Fruit fly (Drosophila melanogaster): ENCODE results near the gene Vti1a.

Gene Vti1a

dm6 chr3L:726486-727180, 33.9 kb upstream of the Vti1a start:
- TF ChIP-seq Sp1 (GFP tag; optimal IDR thresholded peaks at IDR 0.05) (no peak), dl (GFP tag; optimal IDR thresholded peaks at IDR 0.05; ENCODE audit: insufficient read depth in 1 of 2, partially characterized antibody in 2 of 2) (no peak), brk (GFP tag; optimal IDR thresholded peaks at IDR 0.05) (no peak), fru (GFP tag; optimal IDR thresholded peaks at IDR 0.05) (no peak), pan (optimal IDR thresholded peaks at IDR 0.05) (no peak)

dm6 chr3L:725527-726191, 32.9 kb upstream of the Vti1a start:
- TF ChIP-seq Vsx2 (GFP tag; optimal IDR thresholded peaks at IDR 0.05; ENCODE audit: partially characterized antibody), result no peak
- TF ChIP-seq Jra (GFP tag; optimal IDR thresholded peaks at IDR 0.05), result peak; percentile 52
- peak; percentile 24 for TF ChIP-seq tai (GFP tag; optimal IDR thresholded peaks at IDR 0.05)
- TF ChIP-seq OdsH (GFP tag; optimal IDR thresholded peaks at IDR 0.05), result peak; percentile 84
- peak; percentile 70 for TF ChIP-seq psq (GFP tag; optimal IDR thresholded peaks at IDR 0.05)
- TF ChIP-seq GATAd (GFP tag; optimal IDR thresholded peaks at IDR 0.05), result no peak
- no peak for TF ChIP-seq Rel (GFP tag; optimal IDR thresholded peaks at IDR 0.05)
- peak; percentile 85 for TF ChIP-seq Rel (tag; optimal IDR thresholded peaks at IDR 0.05)
- no peak for TF ChIP-seq Myc (optimal IDR thresholded peaks at IDR 0.05)
- TF ChIP-seq Mio (GFP tag; optimal IDR thresholded peaks at IDR 0.05), result peak; percentile 3
- no peak for TF ChIP-seq dsf (GFP tag; optimal IDR thresholded peaks at IDR 0.05; ENCODE audit: borderline replicate concordance)
- no peak for TF ChIP-seq Dfd (GFP tag; optimal IDR thresholded peaks at IDR 0.05)
- TF ChIP-seq usp (GFP tag; optimal IDR thresholded peaks at IDR 0.05), result no peak
- no peak for TF ChIP-seq N (GFP tag; optimal IDR thresholded peaks at IDR 0.05)
- TF ChIP-seq ey (GFP tag; optimal IDR thresholded peaks at IDR 0.05), result peak; percentile 87
- TF ChIP-seq CrebA (GFP tag; optimal IDR thresholded peaks at IDR 0.05; ENCODE audit: borderline replicate concordance), result peak; percentile 33
- no peak for TF ChIP-seq Hr78 (GFP tag; optimal IDR thresholded peaks at IDR 0.05)
- no peak for TF ChIP-seq CG9705 (GFP tag; optimal IDR thresholded peaks at IDR 0.05)
- peak; percentile 83 for TF ChIP-seq br (GFP tag; optimal IDR thresholded peaks at IDR 0.05)
- peak; percentile 11 for TF ChIP-seq Hr83 (GFP tag; optimal IDR thresholded peaks at IDR 0.05; ENCODE audit: poor library complexity, severe bottlenecking)
- TF ChIP-seq sv (GFP tag; optimal IDR thresholded peaks at IDR 0.05), result peak; percentile 53
- TF ChIP-seq pan (optimal IDR thresholded peaks at IDR 0.05), result no peak
- no peak for TF ChIP-seq Abd-B (GFP tag; optimal IDR thresholded peaks at IDR 0.05)
- TF ChIP-seq rgr (GFP tag; optimal IDR thresholded peaks at IDR 0.05), result peak; percentile 87
- TF ChIP-seq dl (GFP tag; optimal IDR thresholded peaks at IDR 0.05; ENCODE audit: insufficient read depth in 1 of 2, partially characterized antibody in 2 of 2), result no peak
- peak; percentile 70 for TF ChIP-seq sage (GFP tag; optimal IDR thresholded peaks at IDR 0.05)
- TF ChIP-seq dmrt93B (GFP tag; optimal IDR thresholded peaks at IDR 0.05), result peak; percentile 62
- TF ChIP-seq jim (GFP tag; optimal IDR thresholded peaks at IDR 0.05), result no peak
- peak; percentile 82 for TF ChIP-seq Sp1 (GFP tag; optimal IDR thresholded peaks at IDR 0.05)
- peak; percentile 71 for TF ChIP-seq CG32264 (GFP tag; optimal IDR thresholded peaks at IDR 0.05)
- TF ChIP-seq Hnf4 (GFP tag; optimal IDR thresholded peaks at IDR 0.05), result peak; percentile 85
- TF ChIP-seq HLH106 (tag; optimal IDR thresholded peaks at IDR 0.05), result peak; percentile 75
- no peak for TF ChIP-seq lola (GFP tag; optimal IDR thresholded peaks at IDR 0.05)
- peak; percentile 87 for TF ChIP-seq fru (GFP tag; optimal IDR thresholded peaks at IDR 0.05)
- TF ChIP-seq woc (GFP tag; optimal IDR thresholded peaks at IDR 0.05), result peak; percentile 64
- peak in 1 of 2 experiments; percentile 89 for TF ChIP-seq foxo (GFP tag; optimal IDR thresholded peaks at IDR 0.05)
- peak; percentile 89 for TF ChIP-seq h (GFP tag; optimal IDR thresholded peaks at IDR 0.05)
- no peak for TF ChIP-seq Dif (GFP tag; optimal IDR thresholded peaks at IDR 0.05; ENCODE audit: partially characterized antibody)
- peak; percentile 73 for TF ChIP-seq brk (GFP tag; optimal IDR thresholded peaks at IDR 0.05)
